Fruit fly (Drosophila melanogaster): ENCODE results near the gene CG7484.
A peak's percentile ranks its signal among the peaks of the same experiment; 100 is the strongest.

- TF ChIP-seq EcR (GFP tag; optimal IDR thresholded peaks at IDR 0.05) (peak in 1 of 2 experiments; percentile 50), CG8478 (optimal IDR thresholded peaks at IDR 0.05) (no peak), psq (optimal IDR thresholded peaks at IDR 0.05) (no peak), pan (optimal IDR thresholded peaks at IDR 0.05) (no peak), Dll (optimal IDR thresholded peaks at IDR 0.05) (peak; percentile 28), usp (GFP tag; optimal IDR thresholded peaks at IDR 0.05) (no peak)
Measured at dm6 chr3L:17613972-17614384, 40.4 kb upstream of the CG7484 start.
